Worm (Caenorhabditis elegans): ENCODE measurements around the gene K02G10.5.

The K02G10.5 gene

ce11 chrX:4660268-4660880 lies 30.6 kb downstream of the K02G10.5 start, which contains the start of gene nhr-45:
Gene nhr-45, minus strand, starts transcription at chrX:4660318.
- TF ChIP-seq fkh-10 (GFP tag; optimal IDR thresholded peaks at IDR 0.05) (peak; percentile 61), sptf-1 (tag; optimal IDR thresholded peaks at IDR 0.05) (no peak), lir-3 (tag; optimal IDR thresholded peaks at IDR 0.05; ENCODE audit: poor library complexity) (no peak), efl-1 (optimal IDR thresholded peaks at IDR 0.05) (no peak), efl-1 (GFP tag; optimal IDR thresholded peaks at IDR 0.05 in 1 of 2) (peak in 1 of 2 experiments; percentile 87), swsn-7 (tag; optimal IDR thresholded peaks at IDR 0.05) (no peak), isw-1 (GFP tag; IDR thresholded peaks at IDR 0.05) (no peak), dpl-1 (GFP tag; optimal IDR thresholded peaks at IDR 0.05) (no peak), nhr-11 (tag; optimal IDR thresholded peaks at IDR 0.05) (no peak), nhr-20 (tag; optimal IDR thresholded peaks at IDR 0.05) (no peak), xbp-1 (tag; optimal IDR thresholded peaks at IDR 0.05) (no peak), aha-1 (tag; optimal IDR thresholded peaks at IDR 0.05) (no peak), lin-14 (GFP tag; optimal IDR thresholded peaks at IDR 0.05) (peak; percentile 33), zip-4 (GFP tag; optimal IDR thresholded peaks at IDR 0.05) (no peak)

DNA sequence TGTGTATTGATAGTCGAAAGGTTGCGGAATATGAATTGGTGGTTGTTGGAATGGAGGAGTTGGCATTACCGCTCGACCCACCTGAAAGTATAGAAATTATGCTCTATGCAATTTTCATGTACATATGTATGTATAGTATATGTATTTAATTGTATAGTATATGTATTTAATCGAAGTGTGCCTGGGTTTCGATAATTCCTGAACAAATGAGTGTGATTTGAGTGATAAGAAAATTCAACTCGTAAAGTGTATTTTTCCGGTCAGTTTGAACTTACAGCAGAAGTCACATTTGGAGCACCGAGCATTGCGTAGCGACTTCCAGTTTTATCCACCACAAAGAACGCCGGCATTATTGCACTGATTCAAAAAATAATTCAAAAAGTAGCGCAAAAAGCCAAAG lies 32.3 kb downstream of the K02G10.5 start:
- TF ChIP-seq ces-1 (GFP tag; optimal IDR thresholded peaks at IDR 0.05) (no peak), unc-30 (tag; optimal IDR thresholded peaks at IDR 0.05) (no peak), ets-5 (GFP tag; IDR thresholded peaks at IDR 0.05) (no peak), tlp-1 (tag; optimal IDR thresholded peaks at IDR 0.05) (no peak)

DNA sequence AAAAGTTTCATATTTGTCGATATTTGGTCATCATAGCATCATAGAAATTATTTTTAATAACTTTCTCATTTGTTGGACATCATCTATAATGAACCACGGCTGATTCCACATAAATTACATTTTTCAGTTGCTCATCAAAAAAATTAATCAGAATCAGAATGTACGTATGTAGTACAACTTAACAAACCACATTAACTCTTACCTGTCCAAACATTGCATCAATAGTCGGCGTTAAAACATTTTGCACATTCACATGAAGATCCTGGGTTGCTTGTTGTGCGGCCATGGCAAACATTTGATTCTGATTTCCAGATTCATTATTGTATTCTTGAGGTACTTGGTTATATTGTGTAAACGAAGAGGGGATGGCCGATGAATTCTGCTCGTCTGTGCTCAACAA lies 32.7 kb downstream of the K02G10.5 start:
- no peak for TF ChIP-seq efl-1 (optimal IDR thresholded peaks at IDR 0.05)
- peak in 1 of 2 experiments; percentile 92 for TF ChIP-seq efl-1 (GFP tag; optimal IDR thresholded peaks at IDR 0.05 in 1 of 2)
- no peak for TF ChIP-seq blmp-1 (tag; optimal IDR thresholded peaks at IDR 0.05)

- no peak for TF ChIP-seq egl-13 (tag; optimal IDR thresholded peaks at IDR 0.05)
- no peak for TF ChIP-seq egl-27 (tag; optimal IDR thresholded peaks at IDR 0.05)
- no peak for TF ChIP-seq aha-1 (tag; optimal IDR thresholded peaks at IDR 0.05)
- TF ChIP-seq dsc-1 (tag; optimal IDR thresholded peaks at IDR 0.05) = peak; percentile 83
- no peak for TF ChIP-seq tbx-2 (tag; optimal IDR thresholded peaks at IDR 0.05)
- peak; percentile 19 for TF ChIP-seq sox-4 (tag; optimal IDR thresholded peaks at IDR 0.05)
- no peak for TF ChIP-seq fkh-4 (tag; optimal IDR thresholded peaks at IDR 0.05; ENCODE audit: borderline replicate concordance)
- no peak for TF ChIP-seq mdl-1 (tag; optimal IDR thresholded peaks at IDR 0.05)
- no peak for TF ChIP-seq F16B12.6 (tag; optimal IDR thresholded peaks at IDR 0.05)
- TF ChIP-seq pax-3 (tag; optimal IDR thresholded peaks at IDR 0.05) = peak; percentile 52
- TF ChIP-seq mep-1 (tag; optimal IDR thresholded peaks at IDR 0.05) = no peak
- TF ChIP-seq nhr-77 (tag; optimal IDR thresholded peaks at IDR 0.05) = no peak
- TF ChIP-seq dpl-1 (GFP tag; optimal IDR thresholded peaks at IDR 0.05) = no peak
Observed at ce11 chrX:4657577-4657976, 33.4 kb downstream of the K02G10.5 start.

DNA sequence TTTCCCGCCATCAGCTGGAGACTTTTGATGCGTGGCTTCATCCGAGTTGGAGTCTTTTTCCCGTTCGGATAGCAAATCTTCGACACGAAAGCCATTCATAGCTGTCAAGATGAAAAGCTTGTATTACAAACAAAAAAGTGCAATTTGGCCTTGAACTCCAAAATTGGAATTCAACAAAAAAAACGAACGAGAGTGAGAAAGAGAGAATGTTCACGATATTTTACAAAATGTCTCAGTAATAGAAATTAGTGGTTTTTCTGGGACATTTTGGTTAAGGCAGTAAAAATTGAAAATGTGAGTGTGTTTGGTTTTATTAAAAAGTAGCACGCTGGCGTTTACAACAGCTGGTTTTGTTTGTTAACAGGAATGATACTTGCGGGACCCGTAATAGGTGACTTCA lies 36.9 kb downstream of the K02G10.5 start, which contains the start of gene ceh-1:
Gene ceh-1 (minus strand): TSS at position 101 of the 400 bp plus-strand sequence.
- TF ChIP-seq lin-39 (tag; optimal IDR thresholded peaks at IDR 0.05) (no peak), snpc-4 (tag; optimal IDR thresholded peaks at IDR 0.05) (no peak), unc-130 (tag; optimal IDR thresholded peaks at IDR 0.05) (no peak), nhr-11 (tag; optimal IDR thresholded peaks at IDR 0.05) (no peak), unc-62 (GFP tag; optimal IDR thresholded peaks at IDR 0.05) (no peak), fos-1 (tag; optimal IDR thresholded peaks at IDR 0.05) (no peak), nhr-84 (tag; optimal IDR thresholded peaks at IDR 0.05) (no peak), grh-1 (GFP tag; IDR thresholded peaks at IDR 0.05) (no peak), nhr-90 (tag; optimal IDR thresholded peaks at IDR 0.05; ENCODE audit: poor library complexity) (no peak), lir-3 (tag; optimal IDR thresholded peaks at IDR 0.05; ENCODE audit: poor library complexity) (no peak), egl-27 (tag; optimal IDR thresholded peaks at IDR 0.05) (no peak), lsy-2 (tag; optimal IDR thresholded peaks at IDR 0.05) (no peak), tlp-1 (tag; optimal IDR thresholded peaks at IDR 0.05) (no peak), pag-3 (tag; optimal IDR thresholded peaks at IDR 0.05; ENCODE audit: borderline replicate concordance, insufficient read depth) (no peak)

Data from whole organism, L1 larva.